Fruit fly (Drosophila melanogaster): ENCODE results near the gene Rbp6.

DNA sequence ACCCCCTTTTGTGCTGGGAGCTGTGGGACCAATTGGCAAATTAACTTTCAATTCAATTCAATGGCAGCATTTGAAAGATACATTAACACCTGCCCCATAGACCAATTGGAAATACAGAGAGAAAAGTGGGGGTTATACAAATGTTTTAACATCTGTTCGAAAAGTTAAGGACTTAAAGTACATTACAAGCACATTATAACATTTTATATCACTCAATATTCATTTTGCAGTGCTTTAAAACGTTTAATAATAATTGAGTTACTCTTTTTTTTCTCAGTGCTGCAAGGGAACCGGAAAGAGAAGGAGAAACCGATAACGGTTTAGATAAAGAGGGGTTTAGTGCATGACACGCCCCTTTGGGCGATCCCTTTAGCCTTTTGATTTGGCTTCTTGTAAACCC lies 28.6 kb downstream of the Rbp6 start:
- TF ChIP-seq h (optimal IDR thresholded peaks at IDR 0.05) = no peak
- no peak for TF ChIP-seq psq (optimal IDR thresholded peaks at IDR 0.05)
